Fruit fly (Drosophila melanogaster) whole organism, wandering third instar larva: ENCODE data around the gene CG43694.

Experiments
- CG32264 ChIP-seq: fragments of 200-800 bp; sonication (Bioruptor generic); optimal IDR thresholded peaks from 2 replicates; lab custom pipeline; 2016; ENCODE audit warnings: missing biosample characterization, missing genetic modification characterization
- CG9705 ChIP-seq: fragments of 200-800 bp; sonication (Bioruptor generic); optimal IDR thresholded peaks from 2 replicates; lab custom pipeline; 2018; ENCODE audit warnings: missing biosample characterization, mild to moderate bottlenecking, missing genetic modification characterization
- CrebA ChIP-seq: fragments of 200-800 bp; sonication (Bioruptor generic); optimal IDR thresholded peaks from 2 replicates; lab custom pipeline; 2016; ENCODE audit warnings: missing biosample characterization, mild to moderate bottlenecking, missing genetic modification characterization, borderline replicate concordance
- Dfd ChIP-seq: fragments of >200 bp; optimal IDR thresholded peaks from 2 replicates; lab custom pipeline; 2017; ENCODE audit warnings: missing biosample characterization, missing genetic modification characterization
- Dif ChIP-seq: fragments of 200-275, 200-300 bp; sonication (Bioruptor generic); optimal IDR thresholded peaks from 2 replicates; lab custom pipeline; 2018; ENCODE audit warnings: missing biosample characterization, missing genetic modification characterization; ENCODE audit not compliant: partially characterized antibody
- HLH106 ChIP-seq: fragments of 200-800 bp; optimal IDR thresholded peaks from 3 replicates; lab custom pipeline; 2019; ENCODE audit warnings: missing biosample characterization, mild to moderate bottlenecking, missing genetic modification characterization, moderate library complexity
- Hnf4 ChIP-seq: fragments of 200-800 bp; sonication (Bioruptor generic); optimal IDR thresholded peaks from 2 replicates; lab custom pipeline; 2016; ENCODE audit warnings: missing biosample characterization, mild to moderate bottlenecking, missing genetic modification characterization
- Jra ChIP-seq: sonication (Bioruptor generic); optimal IDR thresholded peaks from 2 replicates; lab custom pipeline; 2016; ENCODE audit warnings: missing biosample characterization, missing genetic modification characterization
- Mio ChIP-seq: sonication (Bioruptor generic); optimal IDR thresholded peaks from 2 replicates; lab custom pipeline; 2016; ENCODE audit warnings: missing biosample characterization, missing genetic modification characterization
- Myc ChIP-seq: fragments of >200 bp; optimal IDR thresholded peaks from 2 replicates; lab custom pipeline; 2017
- N ChIP-seq: fragments of >200 bp; optimal IDR thresholded peaks from 2 replicates; lab custom pipeline; 2018; ENCODE audit warnings: missing biosample characterization, missing external identifiers, missing genetic modification characterization
- OdsH ChIP-seq: fragments of 200-800 bp; sonication (Bioruptor generic); optimal IDR thresholded peaks from 2 replicates; lab custom pipeline; 2016; ENCODE audit warnings: missing biosample characterization, mild to moderate bottlenecking, missing genetic modification characterization
- Vsx2 ChIP-seq: fragments of 200-300, 225-300 bp; sonication (Bioruptor generic); optimal IDR thresholded peaks from 2 replicates; lab custom pipeline; 2018; ENCODE audit warnings: missing biosample characterization, missing genetic modification characterization; ENCODE audit not compliant: partially characterized antibody
- br ChIP-seq: fragments of 200-800 bp; sonication (Bioruptor generic); optimal IDR thresholded peaks from 2 replicates; lab custom pipeline; 2016; ENCODE audit warnings: missing biosample characterization, missing genetic modification characterization
- dl ChIP-seq, 2 experiments: fragments of 175-275, 200-275 bp in 1 of 2; fragments of 200-275 bp in 1 of 2; sonication (Bioruptor generic); optimal IDR thresholded peaks; lab custom pipeline; 2018; ENCODE audit warnings: mild to moderate bottlenecking in 2 of 2, missing biosample characterization in 2 of 2, missing genetic modification characterization in 2 of 2, moderate library complexity in 2 of 2; ENCODE audit not compliant: partially characterized antibody in 2 of 2, insufficient read depth in 1 of 2
- dmrt93B ChIP-seq: fragments of 200-800 bp; sonication (Bioruptor generic); optimal IDR thresholded peaks from 2 replicates; lab custom pipeline; 2018; ENCODE audit warnings: missing biosample characterization, mild to moderate bottlenecking, missing genetic modification characterization
- dsf ChIP-seq: sonication (Bioruptor generic); optimal IDR thresholded peaks from 2 replicates; lab custom pipeline; 2016; ENCODE audit warnings: missing biosample characterization, missing genetic modification characterization, borderline replicate concordance
- ey ChIP-seq: fragments of 200-800 bp; sonication (Bioruptor generic); optimal IDR thresholded peaks from 2 replicates; lab custom pipeline; 2016; ENCODE audit warnings: missing biosample characterization, missing genetic modification characterization
- foxo ChIP-seq, 2 experiments: fragments of 200-800 bp; sonication (Bioruptor generic); optimal IDR thresholded peaks; 2 replicates in 1 of 2; 3 replicates in 1 of 2; lab custom pipeline; 2016 to 2017; ENCODE audit warnings: missing biosample characterization in 2 of 2, missing genetic modification characterization in 2 of 2
- fru ChIP-seq: fragments of 200-800 bp; sonication (Bioruptor generic); optimal IDR thresholded peaks from 3 replicates; lab custom pipeline; 2016; ENCODE audit warnings: missing biosample characterization, mild to moderate bottlenecking, missing genetic modification characterization
- jim ChIP-seq: fragments of 175-275, 200-325 bp; sonication (Bioruptor generic); optimal IDR thresholded peaks from 2 replicates; lab custom pipeline; 2016; ENCODE audit warnings: missing biosample characterization, mild to moderate bottlenecking, missing genetic modification characterization
- lola ChIP-seq: fragments of >200 bp; optimal IDR thresholded peaks from 2 replicates; lab custom pipeline; 2017; ENCODE audit warnings: missing biosample characterization, missing genetic modification characterization
- pan ChIP-seq: fragments of >200 bp; optimal IDR thresholded peaks from 2 replicates; lab custom pipeline; 2017
- psq ChIP-seq: fragments of 200-800 bp; sonication (Bioruptor generic); optimal IDR thresholded peaks from 3 replicates; lab custom pipeline; 2017; ENCODE audit warnings: missing biosample characterization, mild to moderate bottlenecking, missing genetic modification characterization, moderate library complexity
- sage ChIP-seq: fragments of 200-800 bp; sonication (Bioruptor generic); optimal IDR thresholded peaks from 2 replicates; lab custom pipeline; 2016; ENCODE audit warnings: missing biosample characterization, mild to moderate bottlenecking, missing genetic modification characterization
- sv ChIP-seq: fragments of 200-800 bp; sonication (Bioruptor generic); optimal IDR thresholded peaks from 3 replicates; lab custom pipeline; 2016; ENCODE audit warnings: missing biosample characterization, missing genetic modification characterization
- tai ChIP-seq: sonication (Bioruptor generic); optimal IDR thresholded peaks from 2 replicates; lab custom pipeline; 2016; ENCODE audit warnings: missing biosample characterization, missing genetic modification characterization
- usp ChIP-seq: fragments of >200 bp; optimal IDR thresholded peaks from 2 replicates; lab custom pipeline; 2017; ENCODE audit warnings: missing biosample characterization, missing genetic modification characterization
- woc ChIP-seq: sonication (Bioruptor generic); optimal IDR thresholded peaks from 2 replicates; lab custom pipeline; 2016; ENCODE audit warnings: missing biosample characterization, mild to moderate bottlenecking, missing genetic modification characterization

Gene CG43694

DNA sequence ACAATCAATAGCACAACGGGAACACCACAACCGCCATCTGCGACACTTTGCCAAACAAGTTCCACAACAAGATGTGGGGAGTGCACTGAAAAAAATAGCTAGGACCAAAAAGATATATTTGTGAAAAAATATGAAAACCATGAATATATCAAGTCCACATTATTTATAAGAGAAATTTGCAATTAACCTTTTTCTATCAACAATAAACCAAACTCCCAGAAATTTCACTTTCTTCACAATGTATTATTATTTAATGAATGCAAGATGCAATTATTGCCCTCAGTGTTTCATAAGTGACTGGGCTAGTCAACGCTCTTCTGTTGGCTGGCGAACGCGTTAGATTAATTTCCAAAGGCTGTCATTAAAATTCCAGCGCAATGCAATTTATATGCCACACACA is 30.1 kb downstream of the CG43694 start:
- no peak for TF ChIP-seq Myc (lab: Kevin White, UChicago)
- no peak for TF ChIP-seq psq
- TF ChIP-seq Hnf4 (GFP tag; lab: Kevin White, UChicago) = no peak
- no peak for TF ChIP-seq N (GFP tag; lab: Kevin White, UChicago)
- TF ChIP-seq Mio = no peak
- no peak for TF ChIP-seq dsf
- no peak for TF ChIP-seq dl (GFP tag; optimal IDR thresholded peaks at IDR 0.05; lab: Kevin White, UChicago; ENCODE audit: insufficient read depth in 1 of 2, partially characterized antibody in 2 of 2)
- no peak for TF ChIP-seq Dif (GFP tag; lab: Kevin White, UChicago)
- no peak for TF ChIP-seq fru (GFP tag; lab: Kevin White, UChicago)
- no peak for TF ChIP-seq br (GFP tag; lab: Kevin White, UChicago)
- no peak for TF ChIP-seq dmrt93B (GFP tag; lab: Kevin White, UChicago)
- no peak for TF ChIP-seq woc (GFP tag; lab: Kevin White, UChicago)
- no peak for TF ChIP-seq sv (GFP tag; lab: Kevin White, UChicago)
- TF ChIP-seq lola (GFP tag; lab: Kevin White, UChicago) = no peak
- TF ChIP-seq CG32264 (GFP tag; lab: Kevin White, UChicago) = no peak
- no peak for TF ChIP-seq HLH106 (tag; lab: Kevin White, UChicago)
- TF ChIP-seq Vsx2 (GFP tag; lab: Kevin White, UChicago) = no peak
- TF ChIP-seq, all 38 proteins: peak for 0

- TF ChIP-seq Hnf4 (GFP tag; lab: Kevin White, UChicago) (no peak), Vsx2 (GFP tag; lab: Kevin White, UChicago) (no peak), Myc (lab: Kevin White, UChicago) (no peak), CrebA (GFP tag; lab: Kevin White, UChicago) (no peak), Jra (no peak), jim (GFP tag; lab: Kevin White, UChicago) (no peak)
Observed at dm6 chr3R:23393507-23393906, 32.3 kb downstream of the CG43694 start.

DNA sequence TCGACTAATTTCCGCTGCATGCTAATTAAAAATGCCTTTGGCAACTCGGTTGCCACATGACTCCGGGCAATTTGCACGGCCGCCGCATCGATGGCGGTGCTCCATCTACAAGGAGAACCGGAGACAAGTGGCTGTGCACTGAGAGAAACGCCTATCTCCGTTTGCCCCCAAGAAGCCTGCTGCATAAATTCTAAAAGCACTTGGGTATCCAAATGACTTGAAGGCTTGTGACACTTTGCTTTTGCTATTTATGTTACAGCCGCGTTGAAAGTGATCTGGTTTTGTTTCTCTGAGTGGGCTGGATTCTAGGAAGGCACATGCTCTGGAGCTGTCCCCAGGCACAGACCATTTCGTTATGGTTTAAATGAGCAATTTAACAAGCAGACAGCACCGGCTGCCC is 33.6 kb downstream of the CG43694 start:
- no peak for TF ChIP-seq CG9705 (GFP tag; lab: Kevin White, UChicago)
- no peak for TF ChIP-seq dsf
- TF ChIP-seq Myc (lab: Kevin White, UChicago) = no peak
- TF ChIP-seq pan (lab: Kevin White, UChicago) = no peak
- TF ChIP-seq foxo (GFP tag; optimal IDR thresholded peaks at IDR 0.05; lab: Kevin White, UChicago) = no peak
- TF ChIP-seq sage (GFP tag; lab: Kevin White, UChicago) = no peak

DNA sequence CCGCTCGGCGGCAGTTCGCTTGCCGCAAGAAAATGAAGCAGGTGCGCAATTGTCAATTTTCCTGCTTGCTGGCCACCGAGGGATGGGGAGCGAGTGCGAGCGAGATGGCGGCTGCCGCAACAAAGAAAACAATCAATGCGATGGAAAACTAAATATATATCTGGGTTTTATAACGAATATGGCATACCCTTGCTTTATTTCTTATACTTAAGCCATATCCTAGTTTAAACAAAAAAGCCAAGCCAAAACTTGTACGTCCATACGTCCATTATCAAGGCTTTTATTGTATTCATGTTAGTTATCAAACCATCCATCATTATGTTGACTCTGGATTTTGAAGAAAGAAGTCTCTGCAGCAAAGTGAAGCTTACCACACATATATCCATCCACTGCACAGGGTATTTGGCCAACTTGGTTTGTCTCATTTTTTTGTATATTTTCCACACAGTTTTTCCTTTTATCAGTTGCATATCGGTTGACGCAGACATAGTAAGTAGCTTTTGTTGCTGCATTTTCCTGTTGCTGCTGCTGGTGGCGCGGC is 35.0 kb downstream of the CG43694 start:
- TF ChIP-seq CG32264 (GFP tag; lab: Kevin White, UChicago) (no peak), dsf (no peak), woc (GFP tag; lab: Kevin White, UChicago) (no peak), Jra (no peak), Myc (lab: Kevin White, UChicago) (no peak), lola (GFP tag; lab: Kevin White, UChicago) (no peak), tai (GFP tag; lab: Kevin White, UChicago) (no peak), N (GFP tag; lab: Kevin White, UChicago) (no peak), sv (GFP tag; lab: Kevin White, UChicago) (no peak), Dif (GFP tag; lab: Kevin White, UChicago) (no peak), foxo (GFP tag; optimal IDR thresholded peaks at IDR 0.05; lab: Kevin White, UChicago) (no peak), psq (no peak), OdsH (GFP tag; lab: Kevin White, UChicago) (no peak)

DNA sequence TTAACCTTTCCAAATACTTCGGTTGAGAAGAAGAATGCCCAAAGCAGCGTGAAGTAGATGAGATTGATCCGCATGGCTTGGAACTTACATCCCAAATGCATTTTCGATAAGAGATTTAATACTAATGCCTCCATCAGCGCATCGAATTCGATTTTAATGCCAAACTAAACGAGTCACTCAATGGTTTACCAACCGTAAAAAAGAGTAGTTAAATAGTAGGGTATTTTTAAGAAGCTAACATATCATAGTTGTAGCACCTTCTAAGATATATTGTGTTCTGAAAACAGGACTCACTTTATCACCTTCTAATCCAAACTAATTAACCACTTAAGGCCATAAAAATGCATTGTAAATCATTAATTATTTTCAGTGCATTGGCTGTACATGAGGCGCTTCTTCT is 37.0 kb downstream of the CG43694 start, which contains the start of gene CG31515:
Gene CG31515 (minus strand): TSS at position 101 of the 400 bp plus-strand sequence.
- no peak for TF ChIP-seq jim (GFP tag; lab: Kevin White, UChicago)
- TF ChIP-seq dsf = no peak
- TF ChIP-seq OdsH (GFP tag; lab: Kevin White, UChicago) = no peak
- no peak for TF ChIP-seq Dfd
- no peak for TF ChIP-seq sv (GFP tag; lab: Kevin White, UChicago)
- TF ChIP-seq foxo (GFP tag; optimal IDR thresholded peaks at IDR 0.05; lab: Kevin White, UChicago) = no peak
- TF ChIP-seq Hnf4 (GFP tag; lab: Kevin White, UChicago) = no peak
- no peak for TF ChIP-seq sage (GFP tag; lab: Kevin White, UChicago)
- TF ChIP-seq woc (GFP tag; lab: Kevin White, UChicago) = no peak
- TF ChIP-seq Jra = no peak
- no peak for TF ChIP-seq ey (GFP tag; lab: Kevin White, UChicago)
- TF ChIP-seq usp = no peak
